Fruit fly (Drosophila melanogaster) whole organism, embryonic: ENCODE measurements around the gene CG9616.

ENCODE experiments used
- Adf1 ChIP-seq: fragments of 200-800 bp; sonication (Bioruptor generic); IDR thresholded peaks from 2 replicates; pipeline ENCODE4 v1.3.6; 2022; ENCODE audit warnings: missing biosample characterization, missing genetic modification characterization
- Bdp1 ChIP-seq: fragments of 200-800 bp; sonication (Bioruptor generic); optimal IDR thresholded peaks from 3 replicates; lab custom pipeline; 2016; ENCODE audit warnings: missing biosample characterization, missing genetic modification characterization
- CG10267 ChIP-seq: fragments of 200-800 bp; sonication (Bioruptor generic); optimal IDR thresholded peaks from 2 replicates; lab custom pipeline; 2018; ENCODE audit warnings: missing biosample characterization, mild to moderate bottlenecking, missing genetic modification characterization, moderate library complexity
- CG10462 ChIP-seq: fragments of 200-800 bp; sonication (Bioruptor generic); optimal IDR thresholded peaks from 2 replicates; lab custom pipeline; 2016; ENCODE audit warnings: missing biosample characterization, missing genetic modification characterization
- CG11695 ChIP-seq: fragments of 200-800 bp; sonication (Bioruptor generic); IDR thresholded peaks from 3 replicates; pipeline ENCODE4 v1.3.6; 2022; ENCODE audit warnings: missing biosample characterization, missing genetic modification characterization
- CG12104 ChIP-seq: fragments of 200-800 bp; sonication (Bioruptor generic); optimal IDR thresholded peaks from 3 replicates; lab custom pipeline; 2016; ENCODE audit warnings: missing biosample characterization, missing genetic modification characterization
- CG14710 ChIP-seq: fragments of 200-800 bp; sonication (Bioruptor generic); optimal IDR thresholded peaks from 3 replicates; lab custom pipeline; 2019; ENCODE audit warnings: missing biosample characterization, mild to moderate bottlenecking, missing genetic modification characterization, moderate library complexity
- CG16863 ChIP-seq: fragments of 200-800 bp; sonication (Bioruptor generic); optimal IDR thresholded peaks from 3 replicates; lab custom pipeline; 2016; ENCODE audit warnings: missing biosample characterization, missing genetic modification characterization
- CG17612 ChIP-seq: fragments of 200-800 bp; sonication (Bioruptor generic); IDR thresholded peaks from 2 replicates; pipeline ENCODE4 v1.3.6; 2022; ENCODE audit warnings: missing biosample characterization, missing genetic modification characterization
- CG18599 ChIP-seq: fragments of 200-800 bp; sonication (Bioruptor generic); optimal IDR thresholded peaks from 3 replicates; lab custom pipeline; 2017; ENCODE audit warnings: missing biosample characterization, missing genetic modification characterization, mild to moderate bottlenecking, moderate library complexity, missing genetic modification reagents
- CG2129 ChIP-seq: fragments of 200-800 bp; sonication (Bioruptor generic); IDR thresholded peaks from 2 replicates; pipeline ENCODE4 v1.3.6; 2022; ENCODE audit warnings: missing biosample characterization, missing genetic modification characterization; ENCODE audit not compliant: partially characterized antibody
- CG2202 ChIP-seq: fragments of 200-800 bp; sonication (Bioruptor generic); optimal IDR thresholded peaks from 2 replicates; lab custom pipeline; 2018; ENCODE audit warnings: missing biosample characterization, mild to moderate bottlenecking, missing genetic modification characterization
- CG30020 ChIP-seq: fragments of 200-800 bp; optimal IDR thresholded peaks from 2 replicates; lab custom pipeline; 2019; ENCODE audit warnings: missing biosample characterization, mild to moderate bottlenecking, missing genetic modification characterization, moderate library complexity
- CG30403 ChIP-seq: fragments of 200-800 bp; sonication (Bioruptor generic); optimal IDR thresholded peaks from 3 replicates; lab custom pipeline; 2016; ENCODE audit warnings: missing biosample characterization, missing genetic modification characterization
- CG3065 ChIP-seq: fragments of 200-800 bp; sonication (Bioruptor generic); optimal IDR thresholded peaks from 2 replicates; lab custom pipeline; 2016; ENCODE audit warnings: missing biosample characterization, missing genetic modification characterization
- CG3995 ChIP-seq: fragments of 200-800 bp; sonication (Bioruptor generic); optimal IDR thresholded peaks from 3 replicates; lab custom pipeline; 2016; ENCODE audit warnings: missing biosample characterization, missing genetic modification characterization
- CG6254 ChIP-seq: fragments of 200-800 bp; sonication (Bioruptor generic); optimal IDR thresholded peaks from 3 replicates; lab custom pipeline; 2017; ENCODE audit warnings: mild to moderate bottlenecking, missing biosample characterization, missing genetic modification reagents, missing genetic modification characterization
- CG7928 ChIP-seq: fragments of 200-800 bp; sonication (Bioruptor generic); optimal IDR thresholded peaks from 2 replicates; lab custom pipeline; 2017; ENCODE audit warnings: missing biosample characterization, mild to moderate bottlenecking, missing genetic modification characterization
- CG8388 ChIP-seq: fragments of 200-800 bp; sonication (Bioruptor generic); optimal IDR thresholded peaks from 2 replicates; lab custom pipeline; 2019; ENCODE audit warnings: missing biosample characterization, mild to moderate bottlenecking, missing genetic modification characterization, moderate library complexity
- CG9215 ChIP-seq: fragments of 200-800 bp; sonication (Bioruptor generic); IDR thresholded peaks from 2 replicates; pipeline ENCODE4 v1.3.6; 2022; ENCODE audit warnings: missing biosample characterization, missing genetic modification characterization
- Dek ChIP-seq: fragments of 200-800 bp; sonication (Bioruptor generic); optimal IDR thresholded peaks from 3 replicates; lab custom pipeline; 2019; ENCODE audit warnings: missing biosample characterization, mild to moderate bottlenecking, missing genetic modification characterization, moderate library complexity
- Dip3 ChIP-seq: fragments of 200-800 bp; sonication (Bioruptor generic); optimal IDR thresholded peaks from 3 replicates; lab custom pipeline; 2016; ENCODE audit warnings: missing biosample characterization, missing genetic modification characterization
- Dp ChIP-seq: fragments of 200-800 bp; sonication (Bioruptor generic); optimal IDR thresholded peaks from 2 replicates; lab custom pipeline; 2018; ENCODE audit warnings: missing biosample characterization, mild to moderate bottlenecking, missing genetic modification characterization, moderate library complexity
- HLH3B ChIP-seq: fragments of 200-800 bp; sonication (Bioruptor generic); IDR thresholded peaks from 2 replicates; pipeline ENCODE4 v1.3.6; 2022; ENCODE audit warnings: missing biosample characterization, missing genetic modification characterization
- Hmr ChIP-seq: fragments of 200-800 bp; sonication (Bioruptor generic); optimal IDR thresholded peaks from 3 replicates; lab custom pipeline; 2017; ENCODE audit warnings: mild to moderate bottlenecking, missing biosample characterization, missing genetic modification reagents, missing genetic modification characterization
- Nf-YA ChIP-seq: fragments of 200-800 bp; sonication (Bioruptor generic); IDR thresholded peaks from 2 replicates; pipeline ENCODE4 v1.3.6; 2022; ENCODE audit warnings: missing biosample characterization, missing genetic modification characterization
- PHDP ChIP-seq: fragments of 200-800 bp; sonication (Bioruptor generic); optimal IDR thresholded peaks from 3 replicates; lab custom pipeline; 2018; ENCODE audit warnings: missing biosample characterization, mild to moderate bottlenecking, missing genetic modification characterization, moderate library complexity
- Sox102F ChIP-seq: fragments of 200-800 bp; sonication (Bioruptor generic); optimal IDR thresholded peaks from 2 replicates; lab custom pipeline; 2018; ENCODE audit warnings: missing biosample characterization, mild to moderate bottlenecking, missing genetic modification characterization, moderate library complexity
- ara ChIP-seq: fragments of 200-800 bp; sonication (Bioruptor generic); IDR thresholded peaks from 2 replicates; pipeline ENCODE4 v1.3.6; 2022; ENCODE audit warnings: missing biosample characterization, missing genetic modification characterization
- ato ChIP-seq: fragments of 200-800 bp; sonication (Bioruptor generic); IDR thresholded peaks from 2 replicates; pipeline ENCODE4 v1.3.6; 2022; ENCODE audit warnings: missing biosample characterization, missing genetic modification characterization; ENCODE audit not compliant: partially characterized antibody
- br ChIP-seq: fragments of >200 bp; optimal IDR thresholded peaks from 2 replicates; lab custom pipeline; 2017
- croc ChIP-seq: fragments of 200-800 bp; sonication (Bioruptor generic); conservative IDR thresholded peaks from 3 replicates; pipeline ENCODE4 v1.3.6; 2022; ENCODE audit warnings: missing biosample characterization, missing genetic modification characterization
- crol ChIP-seq: fragments of 200-800 bp; sonication (Bioruptor generic); IDR thresholded peaks from 2 replicates; pipeline ENCODE4 v1.3.6; 2022; ENCODE audit warnings: missing biosample characterization, missing genetic modification characterization
- cwo ChIP-seq: fragments of 200-800 bp; sonication (Bioruptor generic); optimal IDR thresholded peaks from 3 replicates; lab custom pipeline; 2017; ENCODE audit warnings: missing biosample characterization, missing genetic modification characterization, mild to moderate bottlenecking, moderate library complexity, missing genetic modification reagents
- hkb ChIP-seq, 2 experiments: fragments of 200-800 bp in 1 of 2; fragments of >200 bp in 1 of 2; sonication (Bioruptor generic) in 1 of 2; IDR thresholded peaks in 1 of 2; optimal IDR thresholded peaks in 1 of 2; 2 replicates each; pipeline versions ENCODE4 v1.3.6 to Lab custom; 2017 to 2022; ENCODE audit warnings: missing biosample characterization in 1 of 2, missing genetic modification characterization in 1 of 2
- hth ChIP-seq: fragments of >200 bp; optimal IDR thresholded peaks from 2 replicates; lab custom pipeline; 2017; ENCODE audit warnings: inconsistent platforms
- jigr1 ChIP-seq: fragments of 200-800 bp; sonication (Bioruptor generic); IDR thresholded peaks from 3 replicates; pipeline ENCODE4 v1.3.6; 2022; ENCODE audit warnings: missing biosample characterization, missing genetic modification characterization
- kay ChIP-seq: fragments of 200-800 bp; sonication (Bioruptor generic); optimal IDR thresholded peaks from 2 replicates; lab custom pipeline; 2016; ENCODE audit warnings: missing biosample characterization, missing genetic modification characterization
- kni ChIP-seq: fragments of 200-800 bp; sonication (Bioruptor generic); optimal IDR thresholded peaks from 3 replicates; lab custom pipeline; 2017; ENCODE audit warnings: mild to moderate bottlenecking, missing biosample characterization, missing genetic modification reagents, missing genetic modification characterization
- knrl ChIP-seq: fragments of 200-800 bp; sonication (Bioruptor generic); IDR thresholded peaks from 3 replicates; pipeline ENCODE4 v1.3.6; 2022; ENCODE audit warnings: missing biosample characterization, missing genetic modification characterization; ENCODE audit not compliant: partially characterized antibody
- lab ChIP-seq: fragments of 200-800 bp; sonication (Bioruptor generic); optimal IDR thresholded peaks from 3 replicates; lab custom pipeline; 2017; ENCODE audit warnings: missing biosample characterization, missing genetic modification characterization, mild to moderate bottlenecking, moderate library complexity, missing genetic modification reagents
- lilli ChIP-seq: fragments of 200-800 bp; sonication (Bioruptor generic); optimal IDR thresholded peaks from 3 replicates; lab custom pipeline; 2016; ENCODE audit warnings: missing biosample characterization, missing genetic modification characterization
- lmd ChIP-seq: fragments of 200-800 bp; sonication (Bioruptor generic); IDR thresholded peaks from 2 replicates; pipeline ENCODE4 v1.3.6; 2022; ENCODE audit warnings: missing biosample characterization, missing genetic modification characterization
- mam ChIP-seq: fragments of 200-800 bp; sonication (Bioruptor generic); optimal IDR thresholded peaks from 3 replicates; lab custom pipeline; 2016; ENCODE audit warnings: missing biosample characterization, missing genetic modification characterization
- odd ChIP-seq: fragments of 200-800 bp; sonication (Bioruptor generic); optimal IDR thresholded peaks from 2 replicates; lab custom pipeline; 2017; ENCODE audit warnings: missing biosample characterization, mild to moderate bottlenecking, missing genetic modification characterization
- row ChIP-seq: fragments of 200-800 bp; sonication (Bioruptor generic); IDR thresholded peaks from 3 replicates; pipeline ENCODE4 v1.3.6; 2022; ENCODE audit warnings: missing biosample characterization, missing genetic modification characterization
- sens-2 ChIP-seq: fragments of 200-800 bp; sonication (Bioruptor generic); IDR thresholded peaks from 2 replicates; pipeline ENCODE4 v1.3.6; 2022; ENCODE audit warnings: missing biosample characterization, missing genetic modification characterization
- sqz ChIP-seq: fragments of 200-800 bp; sonication (Bioruptor generic); optimal IDR thresholded peaks from 3 replicates; lab custom pipeline; 2018; ENCODE audit warnings: missing biosample characterization, mild to moderate bottlenecking, missing genetic modification characterization
- tna ChIP-seq: fragments of 200-800 bp; sonication (Bioruptor generic); IDR thresholded peaks from 2 replicates; pipeline ENCODE4 v1.3.6; 2022; ENCODE audit warnings: missing biosample characterization, missing genetic modification characterization; ENCODE audit not compliant: partially characterized antibody

CG9616 gene

dm6 chr3R:14279311-14279998, 34.2 kb upstream of the CG9616 start (continued):
- no peak for TF ChIP-seq Dip3 (GFP tag; lab: Kevin White, UChicago)
- TF ChIP-seq CG11695 (GFP tag; lab: Robert Waterston, UW), result 0 out of 3 replicates have a peak, but pooled peaks have one; percentile 33
- no peak for TF ChIP-seq CG30020
- TF ChIP-seq tna, result no peak
- no peak for TF ChIP-seq ara (GFP tag; lab: Robert Waterston, UW)
- no peak for TF ChIP-seq CG7928 (GFP tag; lab: Kevin White, UChicago)
- peak; percentile 60 for TF ChIP-seq lab
- no peak for TF ChIP-seq sqz (GFP tag; lab: Kevin White, UChicago)
- TF ChIP-seq knrl (GFP tag; lab: Robert Waterston, UW), result no peak
- no peak for TF ChIP-seq sens-2
- TF ChIP-seq row (GFP tag; lab: Robert Waterston, UW), result peak; percentile 65
- no peak for TF ChIP-seq CG16863 (GFP tag; lab: Kevin White, UChicago)
- TF ChIP-seq CG2202 (tag; lab: Kevin White, UChicago), result no peak
- peak; percentile 49 for TF ChIP-seq Hmr (GFP tag; lab: Kevin White, UChicago)
- no peak for TF ChIP-seq crol (GFP tag; lab: Robert Waterston, UW)
- TF ChIP-seq hkb (optimal IDR thresholded peaks at IDR 0.05; lab: Kevin White, UChicago), result no peak
- peak; percentile 48 for TF ChIP-seq hkb (GFP tag; IDR thresholded peaks at IDR 0.05; lab: Robert Waterston, UW)
- peak; percentile 43 for TF ChIP-seq Sox102F (GFP tag; lab: Kevin White, UChicago)
- TF ChIP-seq Dek (tag; lab: Kevin White, UChicago), result no peak
- no peak for TF ChIP-seq CG3065
- no peak for TF ChIP-seq mam (GFP tag; lab: Kevin White, UChicago)
- no peak for TF ChIP-seq croc (GFP tag; lab: Robert Waterston, UW)
- TF ChIP-seq CG8388, result peak; percentile 94
- TF ChIP-seq cwo (GFP tag; lab: Kevin White, UChicago), result peak; percentile 38
- no peak for TF ChIP-seq ato (GFP tag; lab: Robert Waterston, UW)
- TF ChIP-seq CG2129, result no peak
- no peak for TF ChIP-seq jigr1 (GFP tag; lab: Robert Waterston, UW)
- no peak for TF ChIP-seq Adf1 (GFP tag; lab: Robert Waterston, UW)
- TF ChIP-seq CG18599 (GFP tag; lab: Kevin White, UChicago), result peak; percentile 71
- peak; percentile 22 for TF ChIP-seq CG30403
- 0 out of 2 replicates have a peak, but pooled peaks have one; percentile 18 for TF ChIP-seq HLH3B (GFP tag; lab: Robert Waterston, UW)
- no peak for TF ChIP-seq odd (GFP tag; lab: Kevin White, UChicago)
- peak; percentile 22 for TF ChIP-seq CG10267 (tag; lab: Kevin White, UChicago)
- TF ChIP-seq lmd (GFP tag; lab: Robert Waterston, UW), result 0 out of 2 replicates have a peak, but pooled peaks have one; percentile 19
- no peak for TF ChIP-seq CG10462 (GFP tag; lab: Kevin White, UChicago)
- TF ChIP-seq CG12104 (GFP tag; lab: Kevin White, UChicago), result no peak
- no peak for TF ChIP-seq kay (GFP tag; lab: Kevin White, UChicago)
- TF ChIP-seq Dp (GFP tag; lab: Kevin White, UChicago), result no peak
- peak; percentile 4 for TF ChIP-seq CG6254 (GFP tag; lab: Kevin White, UChicago)
- 0 out of 2 replicates have a peak, but pooled peaks have one; percentile 19 for TF ChIP-seq CG17612
- no peak for TF ChIP-seq hth (lab: Kevin White, UChicago)
- no peak for TF ChIP-seq lilli (GFP tag; lab: Kevin White, UChicago)
- TF ChIP-seq Nf-YA, result no peak
- peak; percentile 28 for TF ChIP-seq CG14710 (tag; lab: Kevin White, UChicago)
- TF ChIP-seq Bdp1, result no peak
- 0 out of 2 replicates have a peak, but pooled peaks have one; percentile 15 for TF ChIP-seq CG9215
- TF ChIP-seq PHDP (tag; lab: Kevin White, UChicago), result peak; percentile 36
- TF ChIP-seq CG3995 (GFP tag; lab: Kevin White, UChicago), result no peak
- no peak for TF ChIP-seq kni
- TF ChIP-seq br (lab: Kevin White, UChicago), result no peak
